Fruit fly (Drosophila melanogaster) whole organism, embryonic: Measurements from ENCODE around the gene CG10996.

Experiments used
- Abd-B ChIP-seq: fragments of 200-800 bp; sonication (Bioruptor generic); optimal IDR thresholded peaks from 2 replicates; lab custom pipeline; 2018; ENCODE audit warnings: missing biosample characterization, mild to moderate bottlenecking, missing genetic modification characterization, moderate library complexity
- Blimp-1 ChIP-seq: fragments of 200-800 bp; sonication (Bioruptor generic); optimal IDR thresholded peaks from 3 replicates; lab custom pipeline; 2018; ENCODE audit warnings: missing biosample characterization, missing genetic modification characterization, mild to moderate bottlenecking, moderate library complexity, missing genetic modification reagents
- BtbVII ChIP-seq: fragments of 200-800 bp; sonication (Bioruptor generic); optimal IDR thresholded peaks from 3 replicates; lab custom pipeline; 2017; ENCODE audit warnings: missing biosample characterization, mild to moderate bottlenecking, missing genetic modification characterization
- CG10267 ChIP-seq: fragments of 200-800 bp; sonication (Bioruptor generic); optimal IDR thresholded peaks from 2 replicates; lab custom pipeline; 2018; ENCODE audit warnings: missing biosample characterization, mild to moderate bottlenecking, missing genetic modification characterization, moderate library complexity
- CG11695 ChIP-seq: fragments of 200-800 bp; sonication (Bioruptor generic); IDR thresholded peaks from 3 replicates; pipeline ENCODE4 v1.3.6; 2022; ENCODE audit warnings: missing biosample characterization, missing genetic modification characterization
- CG11696 ChIP-seq: fragments of 200-800 bp; sonication (Bioruptor generic); IDR thresholded peaks from 2 replicates; pipeline ENCODE4 v1.3.6; 2022; ENCODE audit warnings: missing biosample characterization, missing genetic modification characterization
- CG13296 ChIP-seq: fragments of 200-800 bp; sonication (Bioruptor generic); optimal IDR thresholded peaks from 3 replicates; lab custom pipeline; 2018; ENCODE audit warnings: missing biosample characterization, mild to moderate bottlenecking, missing genetic modification characterization
- CG14014 ChIP-seq: fragments of 200-800 bp; sonication (Bioruptor generic); IDR thresholded peaks from 2 replicates; pipeline ENCODE4 v1.3.6; 2022; ENCODE audit warnings: missing biosample characterization, missing genetic modification characterization
- CG14050 ChIP-seq: fragments of 200-800 bp; sonication (Bioruptor generic); IDR thresholded peaks from 3 replicates; pipeline ENCODE4 v1.3.6; 2022; ENCODE audit warnings: missing biosample characterization, missing genetic modification characterization
- CG15269 ChIP-seq: fragments of 200-800 bp; sonication (Bioruptor generic); optimal IDR thresholded peaks from 2 replicates; lab custom pipeline; 2018; ENCODE audit warnings: missing biosample characterization, mild to moderate bottlenecking, missing genetic modification characterization, moderate library complexity
- CG17385 ChIP-seq: fragments of 200-800 bp; sonication (Bioruptor generic); optimal IDR thresholded peaks from 3 replicates; lab custom pipeline; 2018; ENCODE audit warnings: missing biosample characterization, mild to moderate bottlenecking, missing genetic modification characterization
- CG17829 ChIP-seq: fragments of 200-800 bp; optimal IDR thresholded peaks from 2 replicates; lab custom pipeline; 2019; ENCODE audit warnings: missing biosample characterization, mild to moderate bottlenecking, missing genetic modification characterization, moderate library complexity
- CG18476 ChIP-seq: fragments of 200-800 bp; sonication (Bioruptor generic); optimal IDR thresholded peaks from 2 replicates; lab custom pipeline; 2016; ENCODE audit warnings: missing biosample characterization, mild to moderate bottlenecking, missing genetic modification characterization
- CG30403 ChIP-seq: fragments of 200-800 bp; sonication (Bioruptor generic); optimal IDR thresholded peaks from 3 replicates; lab custom pipeline; 2016; ENCODE audit warnings: missing biosample characterization, missing genetic modification characterization
- CG4282 ChIP-seq: fragments of 200-800 bp; sonication (Bioruptor generic); optimal IDR thresholded peaks from 2 replicates; lab custom pipeline; 2016; ENCODE audit warnings: missing biosample characterization, missing genetic modification characterization
- CG4707 ChIP-seq: fragments of 200-800 bp; sonication (Bioruptor generic); optimal IDR thresholded peaks from 2 replicates; lab custom pipeline; 2018; ENCODE audit warnings: missing biosample characterization, mild to moderate bottlenecking, missing genetic modification characterization, moderate library complexity
- CG4820 ChIP-seq: fragments of 200-800 bp; sonication (Bioruptor generic); optimal IDR thresholded peaks from 3 replicates; lab custom pipeline; 2016; ENCODE audit warnings: missing biosample characterization, missing genetic modification characterization
- Chrac-16 ChIP-seq: fragments of 200-800 bp; sonication (Bioruptor generic); optimal IDR thresholded peaks from 3 replicates; lab custom pipeline; 2016; ENCODE audit warnings: missing biosample characterization, missing genetic modification characterization
- D19B ChIP-seq: fragments of 200-800 bp; sonication (Bioruptor generic); optimal IDR thresholded peaks from 2 replicates; lab custom pipeline; 2017; ENCODE audit warnings: missing biosample characterization, mild to moderate bottlenecking, missing genetic modification characterization
- Dip3 ChIP-seq: fragments of 200-800 bp; sonication (Bioruptor generic); optimal IDR thresholded peaks from 3 replicates; lab custom pipeline; 2016; ENCODE audit warnings: missing biosample characterization, missing genetic modification characterization
- H15 ChIP-seq: fragments of 200-800 bp; sonication (Bioruptor generic); IDR thresholded peaks from 3 replicates; pipeline ENCODE4 v1.3.6; 2022; ENCODE audit warnings: missing biosample characterization, missing genetic modification characterization
- HHEX ChIP-seq: fragments of 200-800 bp; sonication (Bioruptor generic); optimal IDR thresholded peaks from 3 replicates; lab custom pipeline; 2017; ENCODE audit warnings: missing biosample characterization, mild to moderate bottlenecking, missing genetic modification characterization, missing genetic modification reagents
- Hr51 ChIP-seq, 2 experiments: fragments of 200-800 bp; sonication (Bioruptor generic); optimal IDR thresholded peaks; 2 replicates in 1 of 2; 3 replicates in 1 of 2; lab custom pipeline; 2016 to 2018; ENCODE audit warnings: missing biosample characterization in 2 of 2, missing genetic modification characterization in 2 of 2, mild to moderate bottlenecking in 1 of 2, moderate library complexity in 1 of 2
- Xrp1 ChIP-seq: fragments of 200-800 bp; sonication (Bioruptor generic); IDR thresholded peaks from 2 replicates; pipeline ENCODE4 v1.3.6; 2022; ENCODE audit warnings: missing biosample characterization, missing genetic modification characterization
- al ChIP-seq: fragments of 200-800 bp; sonication (Bioruptor generic); IDR thresholded peaks from 2 replicates; pipeline ENCODE4 v1.3.6; 2022; ENCODE audit warnings: missing biosample characterization, missing genetic modification characterization
- ato ChIP-seq: fragments of 200-800 bp; sonication (Bioruptor generic); IDR thresholded peaks from 2 replicates; pipeline ENCODE4 v1.3.6; 2022; ENCODE audit warnings: missing biosample characterization, missing genetic modification characterization; ENCODE audit not compliant: partially characterized antibody
- chif ChIP-seq, 2 experiments: fragments of 200-800 bp; sonication (Bioruptor generic); optimal IDR thresholded peaks; 3 replicates each; lab custom pipeline; 2016; ENCODE audit warnings: missing biosample characterization in 2 of 2, missing genetic modification characterization in 2 of 2
- ci ChIP-seq: fragments of 200-800 bp; sonication (Bioruptor generic); IDR thresholded peaks from 3 replicates; pipeline ENCODE4 v1.3.6; 2022; ENCODE audit warnings: missing biosample characterization, missing genetic modification characterization
- dati ChIP-seq: fragments of 200-800 bp; sonication (Bioruptor generic); IDR thresholded peaks from 2 replicates; pipeline ENCODE4 v1.3.6; 2022; ENCODE audit warnings: missing biosample characterization, missing genetic modification characterization
- exex ChIP-seq: fragments of 200-800 bp; sonication (Bioruptor generic); optimal IDR thresholded peaks from 4 replicates; lab custom pipeline; 2018; ENCODE audit warnings: missing biosample characterization, mild to moderate bottlenecking, missing genetic modification characterization, moderate library complexity
- fd3F ChIP-seq: fragments of 200-800 bp; sonication (Bioruptor generic); optimal IDR thresholded peaks from 2 replicates; lab custom pipeline; 2018; ENCODE audit warnings: missing biosample characterization, mild to moderate bottlenecking, missing genetic modification characterization, moderate library complexity
- insv ChIP-seq, 2 experiments: fragments of 200-800 bp; sonication (Bioruptor generic); optimal IDR thresholded peaks; 3 replicates each; lab custom pipeline; 2016 to 2018; ENCODE audit warnings: missing biosample characterization in 2 of 2, missing genetic modification characterization in 2 of 2
- lab ChIP-seq: fragments of 200-800 bp; sonication (Bioruptor generic); optimal IDR thresholded peaks from 3 replicates; lab custom pipeline; 2017; ENCODE audit warnings: missing biosample characterization, missing genetic modification characterization, mild to moderate bottlenecking, moderate library complexity, missing genetic modification reagents
- lbe ChIP-seq: fragments of 200-800 bp; sonication (Bioruptor generic); optimal IDR thresholded peaks from 2 replicates; lab custom pipeline; 2016; ENCODE audit warnings: missing biosample characterization, mild to moderate bottlenecking, missing genetic modification characterization
- lmd ChIP-seq: fragments of 200-800 bp; sonication (Bioruptor generic); IDR thresholded peaks from 2 replicates; pipeline ENCODE4 v1.3.6; 2022; ENCODE audit warnings: missing biosample characterization, missing genetic modification characterization
- lov ChIP-seq, 2 experiments: fragments of 200-800 bp in 1 of 2; fragments of >200 bp in 1 of 2; sonication (Bioruptor generic) in 1 of 2; IDR thresholded peaks in 1 of 2; optimal IDR thresholded peaks in 1 of 2; 2 replicates in 1 of 2; 3 replicates in 1 of 2; pipeline versions ENCODE4 v1.3.6 to Lab custom; 2017 to 2022; ENCODE audit warnings: missing biosample characterization in 1 of 2, missing genetic modification characterization in 1 of 2
- luna ChIP-seq: fragments of 200-800 bp; sonication (Bioruptor generic); optimal IDR thresholded peaks from 2 replicates; lab custom pipeline; 2016; ENCODE audit warnings: missing biosample characterization, missing genetic modification characterization
- nerfin-1 ChIP-seq: fragments of 200-800 bp; sonication (Bioruptor generic); optimal IDR thresholded peaks from 3 replicates; lab custom pipeline; 2019; ENCODE audit warnings: missing biosample characterization, mild to moderate bottlenecking, missing genetic modification characterization, moderate library complexity
- onecut ChIP-seq: fragments of 200-800 bp; sonication (Bioruptor generic); IDR thresholded peaks from 2 replicates; pipeline ENCODE4 v1.3.6; 2022; ENCODE audit warnings: missing biosample characterization, missing genetic modification characterization
- pan ChIP-seq, 4 experiments: fragments of >200 bp in 3 of 4; fragments of 200-800 bp in 1 of 4; sonication (Bioruptor generic) in 1 of 4; optimal IDR thresholded peaks in 3 of 4; IDR thresholded peaks in 1 of 4; 2 replicates each; pipeline versions ENCODE4 v1.3.6 to Lab custom; 2017 to 2022; ENCODE audit warnings: missing biosample characterization in 2 of 4, missing genetic modification characterization in 2 of 4, mixed read lengths in 1 of 4
- run ChIP-seq: fragments of 200-800 bp; sonication (Bioruptor generic); optimal IDR thresholded peaks from 3 replicates; lab custom pipeline; 2018; ENCODE audit warnings: missing biosample characterization, mild to moderate bottlenecking, missing genetic modification characterization
- sd ChIP-seq: fragments of 200-800 bp; sonication (Bioruptor generic); optimal IDR thresholded peaks from 3 replicates; lab custom pipeline; 2018; ENCODE audit warnings: missing biosample characterization, mild to moderate bottlenecking, missing genetic modification characterization, moderate library complexity
- sob ChIP-seq: fragments of 200-800 bp; sonication (Bioruptor generic); IDR thresholded peaks from 2 replicates; pipeline ENCODE4 v1.3.6; 2022; ENCODE audit warnings: missing biosample characterization, missing genetic modification characterization
- stwl ChIP-seq: fragments of 200-800 bp; sonication (Bioruptor generic); optimal IDR thresholded peaks from 3 replicates; lab custom pipeline; 2018; ENCODE audit warnings: missing biosample characterization, mild to moderate bottlenecking, missing genetic modification characterization, moderate library complexity
- tap ChIP-seq: fragments of 200-800 bp; optimal IDR thresholded peaks from 3 replicates; lab custom pipeline; 2019; ENCODE audit warnings: missing biosample characterization, mild to moderate bottlenecking, missing genetic modification characterization, moderate library complexity
- tio ChIP-seq: fragments of 200-800 bp; sonication (Bioruptor generic); optimal IDR thresholded peaks from 2 replicates; lab custom pipeline; 2017; ENCODE audit warnings: missing biosample characterization, missing genetic modification characterization, inconsistent platforms
- unpg ChIP-seq: fragments of 200-800 bp; sonication (Bioruptor generic); optimal IDR thresholded peaks from 3 replicates; lab custom pipeline; 2018; ENCODE audit warnings: missing biosample characterization, mild to moderate bottlenecking, missing genetic modification characterization, moderate library complexity

CG10996 gene

DNA sequence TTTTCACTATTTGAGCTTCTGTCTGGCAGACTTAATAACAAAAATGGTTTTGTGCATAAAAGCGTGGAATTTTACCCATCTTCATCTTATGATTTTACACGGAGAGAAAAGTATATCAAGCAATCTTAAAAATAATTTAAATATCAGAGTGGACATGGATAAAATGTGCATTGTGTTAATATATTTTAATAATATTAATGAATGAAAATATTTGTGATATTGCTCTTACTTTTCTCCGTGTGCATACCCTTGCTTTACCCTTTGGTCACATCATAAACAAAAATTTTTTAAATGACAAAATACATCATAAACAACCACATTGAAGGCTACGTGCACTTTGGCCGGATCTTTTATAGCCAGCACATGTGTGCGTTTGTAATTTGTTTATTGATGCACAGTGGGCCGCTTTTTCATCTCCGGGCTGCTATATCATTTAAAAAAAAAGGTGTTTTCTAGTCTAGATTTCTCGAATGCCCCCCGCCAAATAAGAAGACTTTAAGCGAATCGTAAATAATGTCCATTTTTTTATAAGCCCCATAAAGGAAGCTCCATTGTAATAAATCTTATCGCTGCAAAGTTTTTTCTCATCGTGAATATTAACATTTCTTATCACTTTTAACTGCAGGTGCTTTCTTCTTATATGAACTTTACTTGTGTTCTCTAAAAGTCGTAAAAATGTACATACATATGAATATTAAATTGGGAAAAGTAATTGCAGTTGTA, 32.9 kb downstream of the CG10996 start (continued):
- TF ChIP-seq CG11695 (GFP tag; lab: Robert Waterston, UW) = peak; percentile 57; the same call in 1 of the 3 replicates
- peak; percentile 23 for TF ChIP-seq nerfin-1 (tag; lab: Kevin White, UChicago)
- peak; percentile 15 for TF ChIP-seq Chrac-16 (GFP tag; lab: Kevin White, UChicago)
- TF ChIP-seq insv (GFP tag; optimal IDR thresholded peaks at IDR 0.05; lab: Kevin White, UChicago) = no peak
- TF ChIP-seq CG17385 (GFP tag; lab: Kevin White, UChicago) = peak; percentile 25
- no peak for TF ChIP-seq luna (GFP tag; lab: Kevin White, UChicago)
- TF ChIP-seq CG10267 = peak; percentile 28
- 0 out of 3 replicates have a peak, but pooled peaks have one; percentile 29 for TF ChIP-seq H15 (GFP tag; lab: Robert Waterston, UW)
- peak; percentile 42 for TF ChIP-seq CG17829 (tag; lab: Kevin White, UChicago)
- TF ChIP-seq CG4282 (GFP tag; lab: Kevin White, UChicago) = no peak
- peak; percentile 34 for TF ChIP-seq CG4820 (GFP tag; lab: Kevin White, UChicago)
- peak; percentile 55 for TF ChIP-seq tap (tag; lab: Kevin White, UChicago)
- no peak for TF ChIP-seq lbe (GFP tag; lab: Kevin White, UChicago)
- TF ChIP-seq ci (GFP tag; lab: Robert Waterston, UW) = peak; percentile 75
- TF ChIP-seq ato (GFP tag; lab: Robert Waterston, UW) = no peak
- peak; percentile 61 for TF ChIP-seq CG14014
- peak; percentile 60 for TF ChIP-seq Abd-B (GFP tag; lab: Kevin White, UChicago)
- TF ChIP-seq tio (GFP tag; lab: Kevin White, UChicago) = peak; percentile 15
- no peak for TF ChIP-seq stwl (tag; lab: Kevin White, UChicago)
- TF ChIP-seq Dip3 (GFP tag; lab: Kevin White, UChicago) = no peak
- peak; percentile 39 for TF ChIP-seq CG13296 (GFP tag; lab: Kevin White, UChicago)
- peak; percentile 55 for TF ChIP-seq lab (GFP tag; lab: Kevin White, UChicago)
- peak in 1 of 2 experiments; percentile 63 for TF ChIP-seq Hr51 (GFP tag; optimal IDR thresholded peaks at IDR 0.05; lab: Kevin White, UChicago)
- no peak for TF ChIP-seq dati (GFP tag; lab: Robert Waterston, UW)
- peak in 1 of 2 experiments; percentile 1 for TF ChIP-seq chif (GFP tag; optimal IDR thresholded peaks at IDR 0.05; lab: Kevin White, UChicago)
- peak; percentile 21; the same call in 1 of the 2 replicates for TF ChIP-seq lmd (GFP tag; lab: Robert Waterston, UW)
- peak; percentile 37 for TF ChIP-seq CG4707 (GFP tag; lab: Kevin White, UChicago)
- 0 out of 2 replicates have a peak, but pooled peaks have one; percentile 62 for TF ChIP-seq sob (GFP tag; lab: Robert Waterston, UW)
- TF ChIP-seq CG18476 = peak; percentile 11
- peak; percentile 8 for TF ChIP-seq D19B
- peak; percentile 57 for TF ChIP-seq Xrp1 (GFP tag; lab: Robert Waterston, UW)
- TF ChIP-seq HHEX (GFP tag; lab: Kevin White, UChicago) = peak; percentile 32
- peak; percentile 40 for TF ChIP-seq CG30403 (GFP tag; lab: Kevin White, UChicago)
- TF ChIP-seq sd = peak; percentile 41
- TF ChIP-seq exex (tag; lab: Kevin White, UChicago) = no peak
- no peak for TF ChIP-seq al (GFP tag; lab: Robert Waterston, UW)
- peak; percentile 62 for TF ChIP-seq unpg
- no peak for TF ChIP-seq pan (optimal IDR thresholded peaks at IDR 0.05; lab: Kevin White, UChicago)
- peak in 1 of 2 experiments; percentile 56 for TF ChIP-seq pan (GFP tag; optimal IDR thresholded peaks at IDR 0.05 in 1 of 2, IDR thresholded peaks at IDR 0.05 in 1 of 2)
- TF ChIP-seq CG14050 (GFP tag; lab: Robert Waterston, UW) = peak; percentile 51; the same call in 1 of the 3 replicates
- TF ChIP-seq run (tag; lab: Kevin White, UChicago) = peak; percentile 50
- TF ChIP-seq fd3F = peak; percentile 32
- peak; percentile 40 for TF ChIP-seq BtbVII (GFP tag; lab: Kevin White, UChicago)
- peak; percentile 61 for TF ChIP-seq Blimp-1 (GFP tag; lab: Kevin White, UChicago)
- no peak for TF ChIP-seq CG11696 (GFP tag; lab: Robert Waterston, UW)
- 0 out of 2 replicates have a peak, but pooled peaks have one; percentile 8 for TF ChIP-seq onecut (GFP tag; lab: Robert Waterston, UW)
- TF ChIP-seq CG15269 (tag; lab: Kevin White, UChicago) = peak; percentile 72
- TF ChIP-seq lov (optimal IDR thresholded peaks at IDR 0.05; lab: Kevin White, UChicago) = no peak
- TF ChIP-seq lov (GFP tag; IDR thresholded peaks at IDR 0.05; lab: Robert Waterston, UW) = 0 out of 3 replicates have a peak, but pooled peaks have one; percentile 6
